Fruit fly (Drosophila melanogaster) whole organism, embryonic: ENCODE measurements around the gene CG4313.

Experiments
- Abd-B ChIP-seq: fragments of 200-800 bp; sonication (Bioruptor generic); optimal IDR thresholded peaks from 2 replicates; lab custom pipeline; 2018; ENCODE audit warnings: missing biosample characterization, mild to moderate bottlenecking, missing genetic modification characterization, moderate library complexity
- BtbVII ChIP-seq: fragments of 200-800 bp; sonication (Bioruptor generic); optimal IDR thresholded peaks from 3 replicates; lab custom pipeline; 2017; ENCODE audit warnings: missing biosample characterization, mild to moderate bottlenecking, missing genetic modification characterization
- CG10147 ChIP-seq: fragments of 200-800 bp; sonication (Bioruptor generic); optimal IDR thresholded peaks from 2 replicates; lab custom pipeline; 2019; ENCODE audit warnings: missing biosample characterization, mild to moderate bottlenecking, missing genetic modification characterization, moderate library complexity
- CG10267 ChIP-seq: fragments of 200-800 bp; sonication (Bioruptor generic); optimal IDR thresholded peaks from 2 replicates; lab custom pipeline; 2018; ENCODE audit warnings: missing biosample characterization, mild to moderate bottlenecking, missing genetic modification characterization, moderate library complexity
- CG11247 ChIP-seq: fragments of 200-800 bp; sonication (Bioruptor generic); IDR thresholded peaks from 2 replicates; pipeline ENCODE4 v1.3.6; 2022; ENCODE audit warnings: missing biosample characterization, missing genetic modification characterization
- CG12769 ChIP-seq: fragments of 200-800 bp; sonication (Bioruptor generic); optimal IDR thresholded peaks from 2 replicates; lab custom pipeline; 2019; ENCODE audit warnings: missing biosample characterization, mild to moderate bottlenecking, missing genetic modification characterization, moderate library complexity
- CG13287 ChIP-seq: fragments of 200-800 bp; sonication (Bioruptor generic); IDR thresholded peaks from 2 replicates; pipeline ENCODE4 v1.3.6; 2022; ENCODE audit warnings: missing biosample characterization, missing genetic modification characterization; ENCODE audit not compliant: partially characterized antibody
- CG13624 ChIP-seq: fragments of 200-800 bp; sonication (Bioruptor generic); optimal IDR thresholded peaks from 2 replicates; lab custom pipeline; 2016; ENCODE audit warnings: missing biosample characterization, missing genetic modification characterization
- CG13775 ChIP-seq: fragments of 200-800 bp; sonication (Bioruptor generic); optimal IDR thresholded peaks from 3 replicates; lab custom pipeline; 2017; ENCODE audit warnings: missing biosample characterization, mild to moderate bottlenecking, missing genetic modification characterization
- CG15011 ChIP-seq: fragments of 200-800 bp; sonication (Bioruptor generic); optimal IDR thresholded peaks from 3 replicates; lab custom pipeline; 2018; ENCODE audit warnings: missing biosample characterization, mild to moderate bottlenecking, missing genetic modification characterization
- CG15479 ChIP-seq: fragments of 200-800 bp; sonication (Bioruptor generic); optimal IDR thresholded peaks from 3 replicates; lab custom pipeline; 2019; ENCODE audit warnings: missing biosample characterization, mild to moderate bottlenecking, missing genetic modification characterization, moderate library complexity
- CG31224 ChIP-seq: fragments of 200-800 bp; sonication (Bioruptor generic); IDR thresholded peaks from 2 replicates; pipeline ENCODE4 v1.3.6; 2022; ENCODE audit warnings: missing biosample characterization, missing genetic modification characterization
- CG33213 ChIP-seq: fragments of 200-800 bp; sonication (Bioruptor generic); optimal IDR thresholded peaks from 3 replicates; lab custom pipeline; 2016; ENCODE audit warnings: missing biosample characterization, missing genetic modification characterization
- CG3838 ChIP-seq: fragments of 200-800 bp; sonication (Bioruptor generic); optimal IDR thresholded peaks from 3 replicates; lab custom pipeline; 2016; ENCODE audit warnings: missing biosample characterization, missing genetic modification characterization
- CG4404 ChIP-seq: fragments of 200-800 bp; sonication (Bioruptor generic); IDR thresholded peaks from 2 replicates; pipeline ENCODE4 v1.3.6; 2022; ENCODE audit warnings: missing biosample characterization, missing genetic modification characterization
- CG4730 ChIP-seq: fragments of 200-800 bp; sonication (Bioruptor generic); IDR thresholded peaks from 2 replicates; pipeline ENCODE4 v1.3.6; 2022; ENCODE audit warnings: missing biosample characterization, missing genetic modification characterization
- CG6175 ChIP-seq: fragments of 200-800 bp; sonication (Bioruptor generic); IDR thresholded peaks from 3 replicates; pipeline ENCODE4 v1.3.6; 2022; ENCODE audit warnings: missing biosample characterization, missing genetic modification characterization
- CG6272 ChIP-seq: fragments of 200-800 bp; sonication (Bioruptor generic); IDR thresholded peaks from 2 replicates; pipeline ENCODE4 v1.3.6; 2022; ENCODE audit warnings: missing biosample characterization, missing genetic modification characterization
- CG7786 ChIP-seq: fragments of 200-800 bp; sonication (Bioruptor generic); optimal IDR thresholded peaks from 2 replicates; lab custom pipeline; 2016; ENCODE audit warnings: missing biosample characterization, missing genetic modification characterization
- CG9876 ChIP-seq: fragments of 200-800 bp; sonication (Bioruptor generic); optimal IDR thresholded peaks from 2 replicates; lab custom pipeline; 2016; ENCODE audit warnings: missing biosample characterization, missing genetic modification characterization
- CTCF ChIP-seq: fragments of 200-800 bp; sonication (Bioruptor generic); optimal IDR thresholded peaks from 2 replicates; lab custom pipeline; 2017; ENCODE audit warnings: missing biosample characterization, mild to moderate bottlenecking, missing genetic modification characterization, moderate library complexity
- Dip2 ChIP-seq: fragments of 200-800 bp; sonication (Bioruptor generic); IDR thresholded peaks from 2 replicates; pipeline ENCODE4 v1.3.6; 2022; ENCODE audit warnings: missing biosample characterization, missing genetic modification characterization
- Dip3 ChIP-seq: fragments of 200-800 bp; sonication (Bioruptor generic); optimal IDR thresholded peaks from 3 replicates; lab custom pipeline; 2016; ENCODE audit warnings: missing biosample characterization, missing genetic modification characterization
- Elba2 ChIP-seq: fragments of 200-800 bp; sonication (Bioruptor generic); optimal IDR thresholded peaks from 3 replicates; lab custom pipeline; 2016; ENCODE audit warnings: missing biosample characterization, missing genetic modification characterization
- Gsc ChIP-seq: fragments of 200-800 bp; sonication (Bioruptor generic); IDR thresholded peaks from 2 replicates; pipeline ENCODE4 v1.3.6; 2022; ENCODE audit warnings: missing biosample characterization, missing genetic modification characterization
- HLH4C ChIP-seq: fragments of 200-800 bp; sonication (Bioruptor generic); IDR thresholded peaks from 3 replicates; pipeline ENCODE4 v1.3.6; 2022; ENCODE audit warnings: missing biosample characterization, missing genetic modification characterization; ENCODE audit not compliant: partially characterized antibody
- HLHmδ ChIP-seq: fragments of 200-800 bp; sonication (Bioruptor generic); optimal IDR thresholded peaks from 2 replicates; lab custom pipeline; 2018; ENCODE audit warnings: missing biosample characterization, mild to moderate bottlenecking, missing genetic modification characterization, moderate library complexity
- Hand ChIP-seq: fragments of 200-800 bp; sonication (Bioruptor generic); optimal IDR thresholded peaks from 2 replicates; lab custom pipeline; 2017; ENCODE audit warnings: mild to moderate bottlenecking, missing biosample characterization, missing genetic modification reagents, missing genetic modification characterization
- Hsf ChIP-seq: fragments of 200-800 bp; sonication (Bioruptor generic); optimal IDR thresholded peaks from 3 replicates; lab custom pipeline; 2016; ENCODE audit warnings: missing biosample characterization, missing genetic modification characterization
- Rfx ChIP-seq: fragments of 200-800 bp; sonication (Bioruptor generic); IDR thresholded peaks from 2 replicates; pipeline ENCODE4 v1.3.6; 2022; ENCODE audit warnings: missing biosample characterization, missing genetic modification characterization
- Six4 ChIP-seq: fragments of 200-800 bp; sonication (Bioruptor generic); optimal IDR thresholded peaks from 2 replicates; lab custom pipeline; 2016; ENCODE audit warnings: missing biosample characterization, missing genetic modification characterization
- Sry-δ ChIP-seq: fragments of 200-800 bp; sonication (Bioruptor generic); optimal IDR thresholded peaks from 2 replicates; lab custom pipeline; 2016; ENCODE audit warnings: missing biosample characterization, missing genetic modification characterization
- Usf ChIP-seq: fragments of 200-800 bp; sonication (Bioruptor generic); optimal IDR thresholded peaks from 2 replicates; lab custom pipeline; 2017; ENCODE audit warnings: missing genotype, missing biosample characterization, missing genetic modification characterization
- btn ChIP-seq: fragments of 200-800 bp; sonication (Bioruptor generic); optimal IDR thresholded peaks from 2 replicates; lab custom pipeline; 2016; ENCODE audit warnings: missing biosample characterization, missing genetic modification characterization
- caup ChIP-seq: fragments of 200-800 bp; sonication (Bioruptor generic); optimal IDR thresholded peaks from 3 replicates; lab custom pipeline; 2017; ENCODE audit warnings: missing biosample characterization, mild to moderate bottlenecking, missing genetic modification characterization, moderate library complexity; ENCODE audit not compliant: severe bottlenecking
- dysf ChIP-seq: fragments of 200-800 bp; sonication (Bioruptor generic); IDR thresholded peaks from 3 replicates; pipeline ENCODE4 v1.3.6; 2022; ENCODE audit warnings: missing biosample characterization, missing genetic modification characterization
- grn ChIP-seq: fragments of 200-800 bp; sonication (Bioruptor generic); optimal IDR thresholded peaks from 3 replicates; lab custom pipeline; 2017; ENCODE audit warnings: missing biosample characterization, missing genetic modification characterization
- ham ChIP-seq: fragments of 200-800 bp; sonication (Bioruptor generic); IDR thresholded peaks from 2 replicates; pipeline ENCODE4 v1.3.6; 2022; ENCODE audit warnings: missing biosample characterization, missing genetic modification characterization
- ind ChIP-seq: fragments of 200-800 bp; sonication (Bioruptor generic); optimal IDR thresholded peaks from 3 replicates; lab custom pipeline; 2016; ENCODE audit warnings: missing biosample characterization, missing genetic modification characterization
- kay ChIP-seq: fragments of 200-800 bp; sonication (Bioruptor generic); optimal IDR thresholded peaks from 2 replicates; lab custom pipeline; 2016; ENCODE audit warnings: missing biosample characterization, missing genetic modification characterization
- ken ChIP-seq: fragments of 200-800 bp; sonication (Bioruptor generic); IDR thresholded peaks from 3 replicates; pipeline ENCODE4 v1.3.6; 2022; ENCODE audit warnings: missing biosample characterization, missing genetic modification characterization
- lmd ChIP-seq: fragments of 200-800 bp; sonication (Bioruptor generic); IDR thresholded peaks from 2 replicates; pipeline ENCODE4 v1.3.6; 2022; ENCODE audit warnings: missing biosample characterization, missing genetic modification characterization
- mld ChIP-seq: fragments of 200-800 bp; sonication (Bioruptor generic); IDR thresholded peaks from 3 replicates; pipeline ENCODE4 v1.3.6; 2022; ENCODE audit warnings: missing biosample characterization, missing genetic modification characterization; ENCODE audit not compliant: partially characterized antibody
- pb ChIP-seq: fragments of 200-800 bp; sonication (Bioruptor generic); optimal IDR thresholded peaks from 3 replicates; lab custom pipeline; 2016; ENCODE audit warnings: missing biosample characterization, missing genetic modification characterization
- prd ChIP-seq, 3 experiments: fragments of >200 bp in 2 of 3; fragments of 200-800 bp in 1 of 3; sonication (Bioruptor generic) in 1 of 3; optimal IDR thresholded peaks in 2 of 3; IDR thresholded peaks in 1 of 3; 2 replicates in 2 of 3; 3 replicates in 1 of 3; pipeline versions ENCODE4 v1.3.6 to Lab custom; 2017 to 2022; ENCODE audit warnings: missing biosample characterization in 1 of 3, missing genetic modification characterization in 1 of 3
- psq ChIP-seq: fragments of 200-800 bp; sonication (Bioruptor generic); optimal IDR thresholded peaks from 2 replicates; lab custom pipeline; 2017; ENCODE audit warnings: missing biosample characterization, missing genetic modification characterization
- schlank ChIP-seq: fragments of 200-800 bp; sonication (Bioruptor generic); optimal IDR thresholded peaks from 2 replicates; lab custom pipeline; 2018; ENCODE audit warnings: missing biosample characterization, mild to moderate bottlenecking, missing genetic modification characterization
- sd ChIP-seq: fragments of 200-800 bp; sonication (Bioruptor generic); optimal IDR thresholded peaks from 3 replicates; lab custom pipeline; 2018; ENCODE audit warnings: missing biosample characterization, mild to moderate bottlenecking, missing genetic modification characterization, moderate library complexity
- shn ChIP-seq: fragments of 200-800 bp; sonication (Bioruptor generic); optimal IDR thresholded peaks from 3 replicates; lab custom pipeline; 2016; ENCODE audit warnings: missing biosample characterization, missing genetic modification characterization
- tap ChIP-seq: fragments of 200-800 bp; optimal IDR thresholded peaks from 3 replicates; lab custom pipeline; 2019; ENCODE audit warnings: missing biosample characterization, mild to moderate bottlenecking, missing genetic modification characterization, moderate library complexity
- ttk ChIP-seq: fragments of 200-800 bp; sonication (Bioruptor generic); IDR thresholded peaks from 2 replicates; pipeline ENCODE4 v2.1.2; 2022; ENCODE audit warnings: missing biosample characterization, missing genetic modification characterization

The CG4313 gene

DNA sequence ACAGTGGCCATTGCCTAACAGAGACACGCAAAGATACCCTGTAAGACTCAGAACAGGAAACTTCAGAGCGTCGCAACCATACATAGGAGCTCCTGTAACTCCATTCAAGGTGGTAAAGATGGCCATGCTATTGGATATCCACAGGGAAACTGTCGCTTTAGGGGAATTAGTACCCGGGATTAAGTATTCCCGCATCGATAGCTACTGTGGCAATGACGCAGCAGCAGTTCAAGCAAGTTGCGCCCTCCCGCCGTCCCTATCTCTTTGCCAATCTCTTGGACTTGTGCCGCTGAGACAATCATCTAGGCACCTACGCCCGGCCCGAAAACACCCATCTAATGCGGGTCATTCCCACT is 29.0 kb downstream of the CG4313 start (continued):
- peak; percentile 23 for TF ChIP-seq schlank (tag; lab: Kevin White, UChicago)
- no peak for TF ChIP-seq HLHmδ (GFP tag; lab: Kevin White, UChicago)
- TF ChIP-seq Six4 (GFP tag; lab: Kevin White, UChicago): peak; percentile 14
- TF ChIP-seq pb (GFP tag; lab: Kevin White, UChicago): peak; percentile 60
- peak; percentile 66 for TF ChIP-seq Hand (GFP tag; lab: Kevin White, UChicago)
- TF ChIP-seq CG13287: 0 out of 2 replicates have a peak, but pooled peaks have one; percentile 3
- peak; percentile 51 for TF ChIP-seq CG4730 (GFP tag; lab: Robert Waterston, UW)
- peak; percentile 55 for TF ChIP-seq CG11247
- peak; percentile 11 for TF ChIP-seq CG10147
- peak; percentile 72 for TF ChIP-seq caup (GFP tag; lab: Kevin White, UChicago)
- no peak for TF ChIP-seq CTCF (GFP tag; lab: Kevin White, UChicago)
- TF ChIP-seq ham (GFP tag; lab: Robert Waterston, UW): no peak; the same call in 1 of the 2 replicates
- TF ChIP-seq CG9876 (GFP tag; lab: Kevin White, UChicago): peak; percentile 16
- peak; percentile 55 for TF ChIP-seq shn (GFP tag; lab: Kevin White, UChicago)
- peak; percentile 59 for TF ChIP-seq BtbVII (GFP tag; lab: Kevin White, UChicago)
- peak; percentile 43 for TF ChIP-seq Usf (GFP tag; lab: Kevin White, UChicago)
- peak; percentile 76 for TF ChIP-seq CG13624 (GFP tag; lab: Kevin White, UChicago)
- TF ChIP-seq CG31224 (GFP tag; lab: Robert Waterston, UW): 0 out of 2 replicates have a peak, but pooled peaks have one; percentile 21
- TF ChIP-seq ttk (GFP tag; lab: Robert Waterston, UW): peak; percentile 66
- no peak for TF ChIP-seq CG15011 (GFP tag; lab: Kevin White, UChicago)
- TF ChIP-seq lmd (GFP tag; lab: Robert Waterston, UW): peak; percentile 84
- peak; percentile 52 for TF ChIP-seq Dip3 (GFP tag; lab: Kevin White, UChicago)
- TF ChIP-seq dysf (GFP tag; lab: Robert Waterston, UW): peak; percentile 89
- TF ChIP-seq sd (tag; lab: Kevin White, UChicago): peak; percentile 97
- TF ChIP-seq Elba2 (GFP tag; lab: Kevin White, UChicago): no peak
- peak; percentile 11 for TF ChIP-seq CG33213 (GFP tag; lab: Kevin White, UChicago)
- TF ChIP-seq Abd-B: peak; percentile 15
- 0 out of 3 replicates have a peak, but pooled peaks have one; percentile 50 for TF ChIP-seq ken (GFP tag; lab: Robert Waterston, UW)
- peak; percentile 53 for TF ChIP-seq CG4404 (GFP tag; lab: Robert Waterston, UW)
- peak; percentile 57 for TF ChIP-seq tap (tag; lab: Kevin White, UChicago)
- no peak for TF ChIP-seq CG6175
- TF ChIP-seq btn: peak; percentile 15
- TF ChIP-seq CG3838: no peak
- TF ChIP-seq ind (GFP tag; lab: Kevin White, UChicago): peak; percentile 77
- peak; percentile 47 for TF ChIP-seq CG7786 (GFP tag; lab: Kevin White, UChicago)
- TF ChIP-seq CG13775 (GFP tag; lab: Kevin White, UChicago): peak; percentile 26
- peak; percentile 15 for TF ChIP-seq CG10267 (tag; lab: Kevin White, UChicago)
- peak; percentile 98 for TF ChIP-seq kay
- peak; percentile 53 for TF ChIP-seq CG15479
- peak; percentile 86 for TF ChIP-seq Rfx (GFP tag; lab: Robert Waterston, UW)
- no peak for TF ChIP-seq Dip2 (GFP tag; lab: Robert Waterston, UW)
- peak; percentile 39; the same call in 1 of the 2 replicates for TF ChIP-seq CG6272
- no peak for TF ChIP-seq mld (GFP tag; lab: Robert Waterston, UW)
- TF ChIP-seq prd (optimal IDR thresholded peaks at IDR 0.05; lab: Kevin White, UChicago): no peak
- TF ChIP-seq prd (GFP tag; IDR thresholded peaks at IDR 0.05; lab: Robert Waterston, UW): peak; percentile 72
- 0 out of 2 replicates have a peak, but pooled peaks have one; percentile 38 for TF ChIP-seq Gsc (GFP tag; lab: Robert Waterston, UW)
- peak; percentile 86 for TF ChIP-seq CG12769 (tag; lab: Kevin White, UChicago)
- TF ChIP-seq Hsf: peak; percentile 39
- TF ChIP-seq grn: peak; percentile 56
- TF ChIP-seq HLH4C (GFP tag; lab: Robert Waterston, UW): no peak
- no peak for TF ChIP-seq Sry-δ (GFP tag; lab: Kevin White, UChicago)
- no peak for TF ChIP-seq psq (GFP tag; lab: Kevin White, UChicago)
